Worm (Caenorhabditis elegans): ENCODE results near the gene F56F11.2.
"Not testable (repeated sequence)": the region's sequence is repeated elsewhere in the genome, so short reads cannot be mapped to it uniquely, and the experiment has no call there.

The F56F11.2 gene

DNA sequence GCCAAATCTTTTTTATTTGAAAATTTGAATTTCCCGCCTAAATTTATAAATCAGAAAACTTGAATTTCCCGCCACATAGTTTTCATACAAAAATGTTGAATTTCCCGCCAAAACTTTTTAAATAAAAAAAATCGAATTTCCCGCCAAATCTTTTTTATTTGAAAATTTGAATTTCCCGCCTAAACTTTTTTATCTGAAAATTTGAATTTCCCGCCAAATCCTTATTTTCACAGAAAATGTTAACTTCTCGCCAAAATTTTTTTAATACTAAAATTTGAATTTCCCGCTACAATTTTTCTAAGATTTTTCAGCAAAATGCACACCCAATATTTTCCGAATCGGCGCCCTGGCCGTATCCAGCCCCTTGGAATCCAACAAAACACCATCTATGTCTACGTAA is at the start of gene F56F11.2:
F56F11.2 (plus strand) TSS at position 301 of the 400 bp plus-strand sequence.
- TF ChIP-seq klf-2 (GFP tag; conservative IDR thresholded peaks at IDR 0.05); med-1 (GFP tag; optimal IDR thresholded peaks at IDR 0.05; ENCODE audit: insufficient read depth); ztf-23 (GFP tag; IDR thresholded peaks at IDR 0.05): not testable (repeated sequence)

DNA sequence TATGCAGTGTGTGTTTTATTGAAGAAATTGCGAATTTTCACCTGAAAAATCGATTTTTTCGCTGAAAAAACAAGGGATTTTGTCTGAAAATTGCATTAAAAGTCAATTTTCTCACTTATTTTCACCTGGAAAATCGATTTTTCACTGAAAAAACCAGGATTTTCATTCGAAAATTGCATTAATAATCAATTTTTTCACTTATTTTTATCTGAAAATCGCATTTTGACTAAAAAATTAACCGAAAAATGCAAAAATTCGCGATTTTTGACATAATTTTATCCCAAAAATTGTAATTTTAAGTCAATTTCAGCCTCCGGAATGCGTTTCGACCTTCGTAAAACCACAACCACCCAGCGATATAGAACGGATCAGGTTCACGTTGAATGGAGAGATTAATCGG is 49.6 kb upstream of the F56F11.2 start, which contains the start of gene Y71H2AM.29:
Y71H2AM.29 (plus strand) TSS at position 301 of the 400 bp plus-strand sequence.
- TF ChIP-seq ztf-23 (GFP tag; IDR thresholded peaks at IDR 0.05) (no peak), flt-1 (GFP tag; IDR thresholded peaks at IDR 0.05) (no peak), tab-1 (GFP tag; IDR thresholded peaks at IDR 0.05) (no peak), klf-2 (GFP tag; conservative IDR thresholded peaks at IDR 0.05) (no peak)

DNA sequence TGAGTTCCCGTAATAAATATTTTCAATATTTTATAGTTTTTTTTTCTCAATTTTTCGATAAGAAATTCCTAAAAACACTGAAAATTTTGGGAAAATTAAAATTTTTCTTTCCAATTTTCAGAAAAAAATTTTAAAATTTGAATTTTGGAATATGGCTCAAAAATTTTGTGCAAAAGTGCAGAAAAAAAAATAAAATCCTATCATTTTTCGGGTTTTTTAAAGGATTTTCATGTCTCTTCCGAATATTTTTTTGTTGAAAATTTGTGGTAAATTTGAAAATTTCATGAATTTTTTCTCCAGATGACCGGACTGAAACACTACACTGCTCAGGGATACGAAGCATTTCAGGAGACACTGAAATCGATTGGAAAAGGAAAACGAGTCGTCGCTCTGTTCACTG is 47.7 kb upstream of the F56F11.2 start, which contains the start of gene txdc-17:
txdc-17 (plus strand) TSS at position 301 of the 400 bp plus-strand sequence.
- no peak for TF ChIP-seq ztf-29 (GFP tag; IDR thresholded peaks at IDR 0.05)
- no peak for TF ChIP-seq tab-1 (GFP tag; IDR thresholded peaks at IDR 0.05)
- no peak for TF ChIP-seq T22C8.4 (GFP tag; IDR thresholded peaks at IDR 0.05)
- no peak for TF ChIP-seq med-1 (GFP tag; optimal IDR thresholded peaks at IDR 0.05; ENCODE audit: insufficient read depth)
- no peak for TF ChIP-seq cog-1 (tag; optimal IDR thresholded peaks at IDR 0.05)
- TF ChIP-seq ztf-23 (GFP tag; IDR thresholded peaks at IDR 0.05), result no peak
- TF ChIP-seq klf-2 (GFP tag; conservative IDR thresholded peaks at IDR 0.05), result no peak
- TF ChIP-seq ref-1 (GFP tag; conservative IDR thresholded peaks at IDR 0.05), result no peak
- TF ChIP-seq flt-1 (GFP tag; IDR thresholded peaks at IDR 0.05), result no peak

DNA sequence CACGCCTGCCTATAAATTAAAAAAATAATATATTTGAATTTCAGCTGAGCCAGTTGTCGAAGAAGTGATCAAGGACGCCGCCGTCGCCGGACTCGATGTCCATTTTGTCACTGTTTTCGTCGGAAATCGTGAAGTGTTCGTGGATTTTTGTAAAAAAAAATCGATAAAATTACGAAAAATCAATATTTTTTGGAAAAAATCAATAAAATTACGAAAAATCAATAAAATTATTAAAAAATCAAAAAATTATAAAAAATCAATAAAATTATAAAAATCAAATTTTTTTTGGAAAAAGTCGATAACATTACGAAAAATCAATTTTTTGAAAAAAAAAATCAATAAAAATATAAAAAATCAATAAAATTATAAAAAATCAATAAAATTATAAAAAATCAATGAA is 47.1 kb upstream of the F56F11.2 start:
- peak; percentile 77 for TF ChIP-seq T22C8.4 (GFP tag; IDR thresholded peaks at IDR 0.05)
- TF ChIP-seq ztf-29 (GFP tag; IDR thresholded peaks at IDR 0.05), result no peak
- TF ChIP-seq med-1 (GFP tag; optimal IDR thresholded peaks at IDR 0.05; ENCODE audit: insufficient read depth), result no peak
- TF ChIP-seq tab-1 (GFP tag; IDR thresholded peaks at IDR 0.05), result no peak

DNA sequence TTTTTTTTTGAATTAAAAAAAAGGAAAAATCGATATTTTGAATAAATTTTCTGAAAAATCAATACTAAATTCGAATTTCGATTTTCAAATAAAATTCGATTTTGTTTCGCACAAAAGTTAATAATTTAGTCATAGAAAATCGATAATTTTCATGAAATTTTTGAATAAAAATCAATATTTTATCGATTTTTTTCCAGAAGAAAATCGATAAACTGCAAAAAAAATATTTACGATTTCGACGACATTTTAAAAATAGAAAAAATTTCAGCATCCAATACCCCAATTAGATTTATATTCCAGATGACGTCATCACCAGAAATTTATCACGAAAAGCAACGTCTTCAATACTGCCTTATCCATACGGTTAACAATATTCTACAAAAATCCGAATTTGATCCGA is 45.8 kb upstream of the F56F11.2 start, which contains the start of gene josd-1:
josd-1 (plus strand) TSS at position 301 of the 400 bp plus-strand sequence.
- TF ChIP-seq T22C8.4 (GFP tag; IDR thresholded peaks at IDR 0.05) (no peak; the same call in 1 of the 2 replicates), flt-1 (GFP tag; IDR thresholded peaks at IDR 0.05) (no peak), med-1 (GFP tag; optimal IDR thresholded peaks at IDR 0.05; ENCODE audit: insufficient read depth) (no peak), ztf-29 (GFP tag; IDR thresholded peaks at IDR 0.05) (no peak), tab-1 (GFP tag; IDR thresholded peaks at IDR 0.05) (no peak), klf-2 (GFP tag; conservative IDR thresholded peaks at IDR 0.05) (no peak), cog-1 (tag; optimal IDR thresholded peaks at IDR 0.05) (no peak), ref-1 (GFP tag; conservative IDR thresholded peaks at IDR 0.05) (no peak), ztf-23 (GFP tag; IDR thresholded peaks at IDR 0.05) (no peak)

DNA sequence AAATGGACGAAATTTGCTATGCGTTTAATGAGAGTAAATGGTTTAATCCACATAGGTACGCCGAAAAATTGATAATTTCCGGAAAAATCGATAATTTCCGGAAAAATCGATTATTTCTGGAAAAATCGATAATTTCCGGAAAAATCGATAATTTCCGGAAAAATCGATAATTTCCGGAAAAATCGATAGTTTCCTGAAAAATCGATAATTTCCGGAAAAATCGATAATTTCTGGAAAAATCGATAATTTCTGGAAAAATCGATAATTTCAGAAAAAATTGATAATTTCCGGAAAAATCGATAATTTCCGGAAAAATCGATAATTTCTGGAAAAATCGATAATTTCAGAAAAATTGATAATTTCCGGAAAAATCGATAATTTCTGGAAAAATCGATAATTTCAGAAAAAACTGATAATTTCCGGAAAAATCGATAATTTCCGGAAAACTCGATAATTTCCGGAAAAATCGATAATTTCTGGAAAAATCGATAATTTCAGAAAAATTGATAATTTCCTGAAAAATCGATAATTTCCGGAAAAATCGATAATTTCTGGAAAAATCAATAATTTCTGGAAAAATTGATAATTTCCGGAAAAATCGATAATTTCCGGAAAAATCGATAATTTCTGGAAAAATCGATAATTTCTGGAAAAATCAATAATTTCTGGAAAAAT is 45.2 kb upstream of the F56F11.2 start:
- peak; percentile 100 for TF ChIP-seq T22C8.4 (GFP tag; IDR thresholded peaks at IDR 0.05)

DNA sequence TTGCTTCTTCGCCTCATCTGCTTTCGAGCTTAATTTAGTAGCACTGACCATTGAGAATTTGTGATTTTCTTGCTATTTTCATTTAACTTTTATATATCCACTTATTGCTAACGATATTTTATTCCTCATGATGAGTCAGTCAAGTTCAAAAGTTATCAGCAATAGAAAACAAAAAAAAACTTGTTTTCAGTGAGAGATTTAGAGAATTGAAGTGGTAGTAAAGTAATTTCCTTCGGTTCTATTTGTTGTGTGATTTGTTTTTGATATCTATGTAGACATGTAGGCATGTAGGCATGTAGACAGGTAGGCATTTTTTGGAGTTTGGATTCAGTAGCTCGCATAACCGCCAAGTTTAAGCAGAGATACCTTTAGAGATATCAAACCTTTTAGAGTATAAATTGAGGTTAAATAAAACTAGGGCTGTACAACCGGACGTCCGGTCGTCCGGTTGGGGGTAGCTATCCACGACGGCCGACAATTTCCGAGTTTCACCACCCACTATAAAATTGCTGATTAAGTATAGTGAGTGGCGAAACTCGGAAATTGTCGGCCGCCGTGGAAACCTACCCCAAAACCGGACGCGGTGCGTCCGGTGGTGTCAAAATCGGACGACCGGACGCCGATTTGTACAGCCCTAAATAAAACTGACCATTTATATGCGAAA is 41.1 kb upstream of the F56F11.2 start, which contains the start of gene Y71H2AR.2:
Y71H2AR.2 (minus strand) TSS at position 51 of the 664 bp plus-strand sequence.
- TF ChIP-seq med-1 (GFP tag; optimal IDR thresholded peaks at IDR 0.05; ENCODE audit: insufficient read depth), result no peak
- TF ChIP-seq ztf-29 (GFP tag; IDR thresholded peaks at IDR 0.05), result no peak
- TF ChIP-seq tab-1 (GFP tag; IDR thresholded peaks at IDR 0.05), result no peak
- no peak for TF ChIP-seq cog-1 (tag; optimal IDR thresholded peaks at IDR 0.05)
- TF ChIP-seq klf-2 (GFP tag; conservative IDR thresholded peaks at IDR 0.05), result no peak
- no peak for TF ChIP-seq ztf-23 (GFP tag; IDR thresholded peaks at IDR 0.05)

ce11 chrIII:2841856-2842373 is 40.2 kb upstream of the F56F11.2 start, which contains the start of gene H34I24.2:
Gene H34I24.2, plus strand, starts transcription at chrIII:2842044.
- TF ChIP-seq tab-1 (GFP tag; IDR thresholded peaks at IDR 0.05), result no peak
- no peak for TF ChIP-seq med-1 (GFP tag; optimal IDR thresholded peaks at IDR 0.05; ENCODE audit: insufficient read depth)
- TF ChIP-seq klf-2 (GFP tag; conservative IDR thresholded peaks at IDR 0.05), result no peak
- no peak for TF ChIP-seq ref-1 (GFP tag; conservative IDR thresholded peaks at IDR 0.05)
- TF ChIP-seq ztf-29 (GFP tag; IDR thresholded peaks at IDR 0.05), result no peak
- TF ChIP-seq cog-1 (tag; optimal IDR thresholded peaks at IDR 0.05), result no peak
- TF ChIP-seq ztf-23 (GFP tag; IDR thresholded peaks at IDR 0.05), result no peak
- TF ChIP-seq T22C8.4 (GFP tag; IDR thresholded peaks at IDR 0.05), result no peak
- no peak for TF ChIP-seq flt-1 (GFP tag; IDR thresholded peaks at IDR 0.05)

DNA sequence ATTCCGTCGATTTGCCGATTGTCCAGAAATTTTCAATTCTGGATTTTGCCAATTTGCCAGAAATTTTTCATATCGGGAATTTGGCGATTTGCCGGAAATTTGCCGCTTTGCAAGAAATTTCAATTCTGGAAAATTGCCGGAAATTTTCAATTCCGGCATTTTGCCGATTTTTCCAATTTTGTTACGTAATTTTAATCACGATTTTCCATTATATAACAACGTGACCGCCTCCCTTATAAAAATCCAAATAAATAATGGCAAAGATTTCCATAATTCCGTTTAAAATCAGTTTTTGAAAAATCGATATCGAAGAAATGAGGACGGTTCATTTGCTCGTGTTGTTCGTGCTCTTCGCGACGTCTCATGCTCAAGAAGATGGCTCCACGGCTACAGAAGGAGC is 35.3 kb upstream of the F56F11.2 start, which contains the start of gene H34I24.1:
H34I24.1 (plus strand) TSS at position 301 of the 400 bp plus-strand sequence.
- not testable (repeated sequence) for TF ChIP-seq T22C8.4 (GFP tag; IDR thresholded peaks at IDR 0.05); cog-1 (tag; optimal IDR thresholded peaks at IDR 0.05); ztf-23 (GFP tag; IDR thresholded peaks at IDR 0.05)

- no peak for TF ChIP-seq ztf-29 (GFP tag; IDR thresholded peaks at IDR 0.05)
- no peak for TF ChIP-seq flt-1 (GFP tag; IDR thresholded peaks at IDR 0.05)
These were observed 26.2 kb upstream of the F56F11.2 start, which contains the start of gene F56F11.4 for ce11 chrIII:2855929-2856328. Gene F56F11.4, plus strand, starts transcription at chrIII:2856229.
